Worm (Caenorhabditis elegans) whole organism, midembryonic: ENCODE results near the gene twk-20.

ENCODE experiments used
- cog-1 ChIP-seq: sonication (generic microtip); optimal IDR thresholded peaks from 2 replicates; lab custom pipeline; 2016; ENCODE audit warnings: missing genetic modification characterization, missing compliant biosample characterization
- flt-1 ChIP-seq: fragments of 200-800 bp; sonication (Bioruptor generic); IDR thresholded peaks from 2 replicates; pipeline ENCODE4 v1.3.6; 2022; ENCODE audit warnings: missing genetic modification characterization, missing compliant biosample characterization
- ztf-23 ChIP-seq: fragments of 200-800 bp; sonication (Bioruptor generic); IDR thresholded peaks from 2 replicates; pipeline ENCODE4 v1.3.6; 2022; ENCODE audit warnings: missing genetic modification reagents, missing genetic modification characterization, missing compliant biosample characterization

DNA sequence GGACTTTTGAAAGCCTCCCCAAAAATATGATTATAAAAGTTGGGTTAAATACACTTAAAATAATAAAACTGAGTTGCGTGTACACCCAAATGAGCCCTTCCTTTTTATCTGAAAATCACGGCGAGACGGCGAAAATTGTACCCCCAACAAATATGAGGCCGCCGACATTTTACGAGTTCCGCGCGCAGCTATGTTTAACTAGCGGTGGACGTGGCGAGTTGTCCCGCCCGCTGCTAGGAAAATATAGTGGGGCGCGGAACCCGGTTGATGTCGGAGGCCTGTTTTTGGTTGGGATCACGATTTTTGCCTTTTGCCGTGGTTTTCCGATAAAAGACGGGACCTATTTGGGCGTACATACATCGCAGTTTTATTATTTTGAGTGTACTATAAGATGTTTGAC lies 6.6 kb upstream of the twk-20 start:
- TF ChIP-seq ztf-23 (no peak), flt-1 (no peak), cog-1 (no peak)
